Fruit fly (Drosophila melanogaster) whole organism, embryonic: ENCODE data around the gene CG9676.

Experiments
- ATbp ChIP-seq: fragments of 200-800 bp; sonication (Bioruptor generic); optimal IDR thresholded peaks from 2 replicates; lab custom pipeline; 2017; ENCODE audit warnings: missing biosample characterization, mild to moderate bottlenecking, missing genetic modification characterization, missing genetic modification reagents
- Abd-B ChIP-seq: fragments of 200-800 bp; sonication (Bioruptor generic); optimal IDR thresholded peaks from 2 replicates; lab custom pipeline; 2018; ENCODE audit warnings: missing biosample characterization, mild to moderate bottlenecking, missing genetic modification characterization, moderate library complexity
- CG13287 ChIP-seq: fragments of 200-800 bp; sonication (Bioruptor generic); IDR thresholded peaks from 2 replicates; pipeline ENCODE4 v1.3.6; 2022; ENCODE audit warnings: missing biosample characterization, missing genetic modification characterization; ENCODE audit not compliant: partially characterized antibody
- CG14965 ChIP-seq: fragments of 200-800 bp; sonication (Bioruptor generic); optimal IDR thresholded peaks from 2 replicates; lab custom pipeline; 2016; ENCODE audit warnings: missing biosample characterization, missing genetic modification characterization, borderline replicate concordance
- CG16813 ChIP-seq: fragments of 200-800 bp; sonication (Bioruptor generic); IDR thresholded peaks from 3 replicates; pipeline ENCODE4 v1.3.6; 2022; ENCODE audit warnings: missing biosample characterization, missing genetic modification characterization; ENCODE audit not compliant: partially characterized antibody
- CG2875 ChIP-seq: fragments of 200-800 bp; sonication (Bioruptor generic); optimal IDR thresholded peaks from 2 replicates; lab custom pipeline; 2017; ENCODE audit warnings: missing biosample characterization, mild to moderate bottlenecking, missing genetic modification characterization, missing genetic modification reagents
- CG30403 ChIP-seq: fragments of 200-800 bp; sonication (Bioruptor generic); optimal IDR thresholded peaks from 3 replicates; lab custom pipeline; 2016; ENCODE audit warnings: missing biosample characterization, missing genetic modification characterization
- CG31365 ChIP-seq: fragments of 200-800 bp; sonication (Bioruptor generic); optimal IDR thresholded peaks from 2 replicates; lab custom pipeline; 2018; ENCODE audit warnings: missing biosample characterization, mild to moderate bottlenecking, missing genetic modification characterization
- CG3163 ChIP-seq: fragments of 200-800 bp; sonication (Bioruptor generic); optimal IDR thresholded peaks from 3 replicates; lab custom pipeline; 2016; ENCODE audit warnings: missing biosample characterization, missing genetic modification characterization
- CG32532 ChIP-seq: fragments of 200-800 bp; sonication (Bioruptor generic); IDR thresholded peaks from 2 replicates; pipeline ENCODE4 v1.3.6; 2022; ENCODE audit warnings: missing biosample characterization, missing genetic modification characterization
- CG3407 ChIP-seq: fragments of 200-800 bp; sonication (Bioruptor generic); optimal IDR thresholded peaks from 2 replicates; lab custom pipeline; 2018; ENCODE audit warnings: missing biosample characterization, mild to moderate bottlenecking, missing genetic modification characterization
- CG5953 ChIP-seq: fragments of 200-800 bp; sonication (Bioruptor generic); IDR thresholded peaks from 2 replicates; pipeline ENCODE4 v1.3.6; 2022; ENCODE audit warnings: missing biosample characterization, missing genetic modification characterization
- CG6272 ChIP-seq: fragments of 200-800 bp; sonication (Bioruptor generic); IDR thresholded peaks from 2 replicates; pipeline ENCODE4 v1.3.6; 2022; ENCODE audit warnings: missing biosample characterization, missing genetic modification characterization
- CG7357 ChIP-seq: fragments of 200-800 bp; sonication (Bioruptor generic); IDR thresholded peaks from 3 replicates; pipeline ENCODE4 v1.3.6; 2022; ENCODE audit warnings: missing biosample characterization, missing genetic modification characterization
- CG7786 ChIP-seq: fragments of 200-800 bp; sonication (Bioruptor generic); optimal IDR thresholded peaks from 2 replicates; lab custom pipeline; 2016; ENCODE audit warnings: missing biosample characterization, missing genetic modification characterization
- CG7839 ChIP-seq: fragments of 200-800 bp; sonication (Bioruptor generic); optimal IDR thresholded peaks from 3 replicates; lab custom pipeline; 2018; ENCODE audit warnings: missing biosample characterization, mild to moderate bottlenecking, missing genetic modification characterization, moderate library complexity
- CG7928 ChIP-seq: fragments of 200-800 bp; sonication (Bioruptor generic); optimal IDR thresholded peaks from 2 replicates; lab custom pipeline; 2017; ENCODE audit warnings: missing biosample characterization, mild to moderate bottlenecking, missing genetic modification characterization
- CG8281 ChIP-seq: fragments of 200-800 bp; sonication (Bioruptor generic); optimal IDR thresholded peaks from 2 replicates; lab custom pipeline; 2018; ENCODE audit warnings: missing biosample characterization, mild to moderate bottlenecking, missing genetic modification characterization, moderate library complexity
- CG8290 ChIP-seq, 3 experiments: fragments of 200-800 bp; sonication (Bioruptor generic); optimal IDR thresholded peaks; 2 replicates each; lab custom pipeline; 2016 to 2019; ENCODE audit warnings: missing biosample characterization in 3 of 3, missing genetic modification characterization in 3 of 3, mild to moderate bottlenecking in 2 of 3, moderate library complexity in 1 of 3
- CG9932 ChIP-seq: fragments of 200-800 bp; sonication (Bioruptor generic); IDR thresholded peaks from 2 replicates; pipeline ENCODE4 v1.3.6; 2022; ENCODE audit warnings: missing biosample characterization, missing genetic modification characterization
- CHES-1-like ChIP-seq: fragments of 200-800 bp; sonication (Bioruptor generic); optimal IDR thresholded peaks from 2 replicates; lab custom pipeline; 2016; ENCODE audit warnings: missing biosample characterization, missing genetic modification characterization
- CrebB ChIP-seq: fragments of 200-800 bp; sonication (Bioruptor generic); optimal IDR thresholded peaks from 3 replicates; lab custom pipeline; 2018; ENCODE audit warnings: missing biosample characterization, mild to moderate bottlenecking, missing genetic modification characterization
- Dad ChIP-seq: fragments of 200-800 bp; sonication (Bioruptor generic); optimal IDR thresholded peaks from 3 replicates; lab custom pipeline; 2016; ENCODE audit warnings: missing biosample characterization, missing genetic modification characterization
- Doc3 ChIP-seq: fragments of 200-800 bp; sonication (Bioruptor generic); IDR thresholded peaks from 3 replicates; pipeline ENCODE4 v1.3.6; 2022; ENCODE audit warnings: missing biosample characterization, missing genetic modification characterization; ENCODE audit not compliant: partially characterized antibody
- Drgx ChIP-seq: fragments of 200-800 bp; sonication (Bioruptor generic); IDR thresholded peaks from 2 replicates; pipeline ENCODE4 v1.3.6; 2022; ENCODE audit warnings: missing biosample characterization, missing genetic modification characterization
- ERR ChIP-seq: fragments of 200-800 bp; sonication (Bioruptor generic); optimal IDR thresholded peaks from 2 replicates; lab custom pipeline; 2016; ENCODE audit warnings: missing biosample characterization, missing genetic modification characterization
- HLHmδ ChIP-seq: fragments of 200-800 bp; sonication (Bioruptor generic); optimal IDR thresholded peaks from 2 replicates; lab custom pipeline; 2018; ENCODE audit warnings: missing biosample characterization, mild to moderate bottlenecking, missing genetic modification characterization, moderate library complexity
- HmgZ ChIP-seq: fragments of 200-800 bp; sonication (Bioruptor generic); optimal IDR thresholded peaks from 2 replicates; lab custom pipeline; 2018; ENCODE audit warnings: missing biosample characterization, mild to moderate bottlenecking, missing genetic modification characterization
- Hmr ChIP-seq: fragments of 200-800 bp; sonication (Bioruptor generic); optimal IDR thresholded peaks from 3 replicates; lab custom pipeline; 2017; ENCODE audit warnings: mild to moderate bottlenecking, missing biosample characterization, missing genetic modification reagents, missing genetic modification characterization
- Hr51 ChIP-seq, 2 experiments: fragments of 200-800 bp; sonication (Bioruptor generic); optimal IDR thresholded peaks; 2 replicates in 1 of 2; 3 replicates in 1 of 2; lab custom pipeline; 2016 to 2018; ENCODE audit warnings: missing biosample characterization in 2 of 2, missing genetic modification characterization in 2 of 2, mild to moderate bottlenecking in 1 of 2, moderate library complexity in 1 of 2
- MESR4 ChIP-seq: fragments of 200-800 bp; sonication (Bioruptor generic); optimal IDR thresholded peaks from 2 replicates; lab custom pipeline; 2018; ENCODE audit warnings: missing biosample characterization, mild to moderate bottlenecking, missing genetic modification characterization, moderate library complexity
- Six4 ChIP-seq: fragments of 200-800 bp; sonication (Bioruptor generic); optimal IDR thresholded peaks from 2 replicates; lab custom pipeline; 2016; ENCODE audit warnings: missing biosample characterization, missing genetic modification characterization
- Sry-β ChIP-seq: fragments of 200-800 bp; sonication (Bioruptor generic); optimal IDR thresholded peaks from 2 replicates; lab custom pipeline; 2018; ENCODE audit warnings: missing biosample characterization, mild to moderate bottlenecking, missing genetic modification characterization, moderate library complexity
- TFAM ChIP-seq: fragments of 200-800 bp; sonication (Bioruptor generic); optimal IDR thresholded peaks from 2 replicates; lab custom pipeline; 2017; ENCODE audit warnings: missing biosample characterization, missing genetic modification characterization, inconsistent platforms
- YL-1 ChIP-seq: fragments of 200-800 bp; sonication (Bioruptor generic); optimal IDR thresholded peaks from 3 replicates; lab custom pipeline; 2017; ENCODE audit warnings: missing biosample characterization, mild to moderate bottlenecking, missing genetic modification characterization
- bcd ChIP-seq: fragments of 200-800 bp; sonication (Bioruptor generic); optimal IDR thresholded peaks from 2 replicates; lab custom pipeline; 2017; ENCODE audit warnings: missing biosample characterization, mild to moderate bottlenecking, missing genetic modification characterization
- cad ChIP-seq: fragments of >200 bp; optimal IDR thresholded peaks from 2 replicates; lab custom pipeline; 2017; ENCODE audit warnings: missing biosample characterization, missing genetic modification characterization
- chn ChIP-seq: fragments of 200-800 bp; sonication (Bioruptor generic); optimal IDR thresholded peaks from 2 replicates; lab custom pipeline; 2016; ENCODE audit warnings: missing biosample characterization, missing genetic modification characterization
- da ChIP-seq: fragments of 200-800 bp; sonication (Bioruptor generic); optimal IDR thresholded peaks from 2 replicates; lab custom pipeline; 2016; ENCODE audit warnings: missing biosample characterization, missing genetic modification characterization
- dati ChIP-seq: fragments of 200-800 bp; sonication (Bioruptor generic); IDR thresholded peaks from 2 replicates; pipeline ENCODE4 v1.3.6; 2022; ENCODE audit warnings: missing biosample characterization, missing genetic modification characterization
- dmrt99B ChIP-seq: fragments of 200-800 bp; sonication (Bioruptor generic); optimal IDR thresholded peaks from 2 replicates; lab custom pipeline; 2018; ENCODE audit warnings: missing biosample characterization, mild to moderate bottlenecking, missing genetic modification characterization, moderate library complexity
- dpn ChIP-seq, 2 experiments: fragments of 200-800 bp; sonication (Bioruptor generic); optimal IDR thresholded peaks; 3 replicates each; lab custom pipeline; 2016; ENCODE audit warnings: missing biosample characterization in 2 of 2, missing genetic modification characterization in 2 of 2
- ftz-f1 ChIP-seq: fragments of 200-800 bp; sonication (Bioruptor generic); optimal IDR thresholded peaks from 2 replicates; lab custom pipeline; 2016; ENCODE audit warnings: missing biosample characterization, missing genetic modification characterization
- grau ChIP-seq: fragments of 200-800 bp; optimal IDR thresholded peaks from 3 replicates; lab custom pipeline; 2019; ENCODE audit warnings: missing biosample characterization, mild to moderate bottlenecking, missing genetic modification characterization, moderate library complexity
- lilli ChIP-seq: fragments of 200-800 bp; sonication (Bioruptor generic); optimal IDR thresholded peaks from 3 replicates; lab custom pipeline; 2016; ENCODE audit warnings: missing biosample characterization, missing genetic modification characterization
- nerfin-1 ChIP-seq: fragments of 200-800 bp; sonication (Bioruptor generic); optimal IDR thresholded peaks from 3 replicates; lab custom pipeline; 2019; ENCODE audit warnings: missing biosample characterization, mild to moderate bottlenecking, missing genetic modification characterization, moderate library complexity
- otp ChIP-seq: fragments of 200-800 bp; sonication (Bioruptor generic); IDR thresholded peaks from 3 replicates; pipeline ENCODE4, ENCODE4 v1.3.6; 2022; ENCODE audit warnings: missing biosample characterization, missing genetic modification characterization
- tin ChIP-seq: fragments of 200-800 bp; sonication (Bioruptor generic); optimal IDR thresholded peaks from 3 replicates; lab custom pipeline; 2016; ENCODE audit warnings: missing biosample characterization, missing genetic modification characterization
- trem ChIP-seq: fragments of 200-800 bp; optimal IDR thresholded peaks from 3 replicates; lab custom pipeline; 2019; ENCODE audit warnings: missing biosample characterization, mild to moderate bottlenecking, missing genetic modification characterization, moderate library complexity
- tup ChIP-seq: fragments of 200-800 bp; sonication (Bioruptor generic); optimal IDR thresholded peaks from 2 replicates; lab custom pipeline; 2016; ENCODE audit warnings: missing biosample characterization, mild to moderate bottlenecking, missing genetic modification characterization, moderate library complexity

Gene CG9676

DNA sequence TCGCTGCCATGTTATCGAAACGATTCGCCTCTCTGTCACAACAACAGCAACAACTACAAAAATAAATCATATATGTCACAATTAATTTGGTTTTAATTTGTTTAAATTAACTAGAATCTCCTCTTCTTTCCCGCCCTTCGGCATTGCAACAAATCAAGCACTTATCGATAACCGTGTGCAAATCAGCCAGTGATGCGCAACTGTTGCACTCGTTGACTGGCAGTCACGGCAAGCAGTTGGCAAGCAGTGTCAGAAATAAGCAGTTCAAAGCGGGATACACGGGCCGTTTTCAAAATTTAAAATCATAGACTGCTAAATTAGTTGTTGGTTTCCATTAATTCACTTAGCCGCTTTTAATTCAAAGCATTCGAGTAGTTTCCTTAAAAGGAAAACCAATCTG, 16.2 kb downstream of the CG9676 start, which contains the start of gene Axs (continued):
- TF ChIP-seq Hmr (GFP tag; lab: Kevin White, UChicago) (no peak), ERR (GFP tag; lab: Kevin White, UChicago) (peak; percentile 45), CG7839 (peak; percentile 9), trem (tag; lab: Kevin White, UChicago) (peak; percentile 61), tin (GFP tag; lab: Kevin White, UChicago) (no peak), CG31365 (tag; lab: Kevin White, UChicago) (peak; percentile 97), HLHmδ (no peak), CG7357 (GFP tag; lab: Robert Waterston, UW) (no peak), CG7928 (GFP tag; lab: Kevin White, UChicago) (no peak), CG9932 (peak; percentile 58), otp (no peak), Dad (GFP tag; lab: Kevin White, UChicago) (peak; percentile 20), bcd (GFP tag; lab: Kevin White, UChicago) (no peak), CG32532 (GFP tag; lab: Robert Waterston, UW) (no peak), CG14965 (GFP tag; lab: Kevin White, UChicago) (no peak), da (GFP tag; lab: Kevin White, UChicago) (no peak), dmrt99B (tag; lab: Kevin White, UChicago) (no peak), CG13287 (peak; percentile 77), YL-1 (GFP tag; lab: Kevin White, UChicago) (peak; percentile 41), chn (GFP tag; lab: Kevin White, UChicago) (peak; percentile 24), tup (GFP tag; lab: Kevin White, UChicago) (no peak), ATbp (GFP tag; lab: Kevin White, UChicago) (no peak), CG30403 (GFP tag; lab: Kevin White, UChicago) (peak; percentile 25), HmgZ (peak; percentile 51), Six4 (GFP tag; lab: Kevin White, UChicago) (no peak), Doc3 (GFP tag; lab: Robert Waterston, UW) (peak; percentile 44; the same call in 1 of the 3 replicates), Abd-B (GFP tag; lab: Kevin White, UChicago) (peak; percentile 4), nerfin-1 (no peak), CG16813 (GFP tag; lab: Robert Waterston, UW) (peak; percentile 69), dati (GFP tag; lab: Robert Waterston, UW) (no peak), ftz-f1 (GFP tag; lab: Kevin White, UChicago) (peak; percentile 53), CG2875 (no peak), CG7786 (GFP tag; lab: Kevin White, UChicago) (no peak), grau (tag; lab: Kevin White, UChicago) (peak; percentile 38), dpn (GFP tag; optimal IDR thresholded peaks at IDR 0.05; lab: Kevin White, UChicago) (peak; percentile 26 to 39), CG5953 (GFP tag; lab: Robert Waterston, UW) (no peak), CG3407 (GFP tag; lab: Kevin White, UChicago) (no peak), Sry-β (GFP tag; lab: Kevin White, UChicago) (peak; percentile 87), CrebB (tag; lab: Kevin White, UChicago) (no peak), Drgx (no peak), lilli (GFP tag; lab: Kevin White, UChicago) (peak; percentile 56), CG6272 (GFP tag; lab: Robert Waterston, UW) (no peak), TFAM (GFP tag; lab: Kevin White, UChicago) (no peak), CG8281 (tag; lab: Kevin White, UChicago) (no peak), CG3163 (GFP tag; lab: Kevin White, UChicago) (no peak), CG8290 (GFP tag; optimal IDR thresholded peaks at IDR 0.05; lab: Kevin White, UChicago) (peak; percentile 85), CG8290 (tag; optimal IDR thresholded peaks at IDR 0.05; lab: Kevin White, UChicago) (peak; percentile 54 to 87), CHES-1-like (peak; percentile 53), cad (GFP tag; lab: Kevin White, UChicago) (no peak), MESR4 (GFP tag; lab: Kevin White, UChicago) (peak; percentile 15), Hr51 (GFP tag; optimal IDR thresholded peaks at IDR 0.05; lab: Kevin White, UChicago) (peak in 1 of 2 experiments; percentile 3)
